ENCODE assay signal across 5 fruit fly cellular contexts in the genomic region with DNA sequence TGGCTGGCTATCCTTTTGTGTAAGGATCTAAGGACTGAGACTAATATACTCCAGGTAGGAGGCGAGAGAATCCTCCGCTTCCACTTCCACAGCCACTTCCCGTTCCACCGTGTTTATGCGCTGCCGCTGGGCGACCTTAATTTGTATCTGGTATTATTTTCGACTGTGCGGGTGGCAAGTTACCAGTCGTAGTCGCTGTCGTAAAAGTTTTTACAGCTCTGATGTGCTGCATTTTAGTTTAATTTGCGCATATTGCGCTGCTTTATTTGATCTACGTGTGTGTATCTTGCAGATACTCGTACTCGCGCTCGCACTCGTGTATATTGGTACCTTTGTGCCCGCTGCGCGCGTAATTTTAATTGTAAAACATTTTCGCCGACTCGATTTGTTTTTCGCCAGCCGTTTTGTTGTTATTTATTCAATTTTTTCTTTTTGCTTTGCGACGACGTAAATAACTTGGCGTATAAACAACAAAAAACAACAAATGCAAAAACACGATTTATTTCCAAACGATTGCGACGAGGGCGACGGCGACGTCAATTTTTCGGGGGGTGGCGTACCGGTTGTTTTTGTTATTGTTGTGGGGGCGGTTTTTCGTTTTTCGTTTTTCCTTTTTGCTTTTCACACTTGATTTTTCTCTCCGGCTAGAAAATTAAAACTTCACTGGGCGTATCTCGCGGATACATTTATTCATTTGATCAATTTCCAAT.
TF ChIP-seq lines count a peak whose summit lies in the region.

No protein-coding gene starts in this region.

- TF ChIP-seq CTCF in whole organism, embryonic (GFP tag; optimal IDR thresholded peaks at IDR 0.05; lab: Kevin White, UChicago): no peak

TF ChIP-seq in whole organism, adult, 20 proteins besides CTCF, POLR2A, EP300 and RAD21:
- TF ChIP-seq tj (GFP tag; optimal IDR thresholded peaks at IDR 0.05; lab: Kevin White, UChicago): peak; percentile 76
- TF ChIP-seq Hr96 (GFP tag; optimal IDR thresholded peaks at IDR 0.05; lab: Kevin White, UChicago): no peak
- peak; percentile 46 for TF ChIP-seq kay (GFP tag; lab: Kevin White, UChicago; ENCODE audit: borderline replicate concordance)
- TF ChIP-seq CG12768 (GFP tag; optimal IDR thresholded peaks at IDR 0.05; lab: Kevin White, UChicago): no peak
- TF ChIP-seq Mnt (GFP tag; optimal IDR thresholded peaks at IDR 0.05; lab: Kevin White, UChicago): no peak
- peak; percentile 34 for TF ChIP-seq CG7045 (GFP tag; optimal IDR thresholded peaks at IDR 0.05; lab: Kevin White, UChicago)
- no peak for TF ChIP-seq CG14711 (tag; optimal IDR thresholded peaks at IDR 0.05; lab: Kevin White, UChicago)
- peak; percentile 12 for TF ChIP-seq Clk (GFP tag; optimal IDR thresholded peaks at IDR 0.05; lab: Kevin White, UChicago)
- peak; percentile 74 for TF ChIP-seq cic (GFP tag; optimal IDR thresholded peaks at IDR 0.05; lab: Kevin White, UChicago)
- no peak for TF ChIP-seq CG1620 (GFP tag; optimal IDR thresholded peaks at IDR 0.05; lab: Kevin White, UChicago)
- TF ChIP-seq toe (GFP tag; optimal IDR thresholded peaks at IDR 0.05; lab: Kevin White, UChicago): no peak
- TF ChIP-seq CG33017 (tag; optimal IDR thresholded peaks at IDR 0.05; lab: Kevin White, UChicago): no peak
- TF ChIP-seq cnc (optimal IDR thresholded peaks at IDR 0.05; lab: Kevin White, UChicago): no peak
- no peak for TF ChIP-seq Crg-1 (GFP tag; optimal IDR thresholded peaks at IDR 0.05; lab: Kevin White, UChicago)
- TF ChIP-seq CG5204 (GFP tag; optimal IDR thresholded peaks at IDR 0.05; lab: Kevin White, UChicago): no peak
- no peak for TF ChIP-seq ovo (GFP tag; optimal IDR thresholded peaks at IDR 0.05; lab: Kevin White, UChicago)

TF ChIP-seq in whole organism, embryonic, 481 proteins besides CTCF, POLR2A, EP300 and RAD21 (continues in another document):
- TF ChIP-seq gfzf (GFP tag; optimal IDR thresholded peaks at IDR 0.05; lab: Kevin White, UChicago): no peak
- no peak for TF ChIP-seq CG1647 (GFP tag; optimal IDR thresholded peaks at IDR 0.05; lab: Kevin White, UChicago)
- no peak for TF ChIP-seq kah (GFP tag; optimal IDR thresholded peaks at IDR 0.05; lab: Kevin White, UChicago)
- TF ChIP-seq cad (GFP tag; optimal IDR thresholded peaks at IDR 0.05; lab: Kevin White, UChicago): peak; percentile 84
- TF ChIP-seq stwl (tag; optimal IDR thresholded peaks at IDR 0.05; lab: Kevin White, UChicago): no peak
- TF ChIP-seq sna (GFP tag; IDR thresholded peaks at IDR 0.05; lab: Robert Waterston, UW; ENCODE audit: partially characterized antibody): 0 out of 2 replicates have a peak, but pooled peaks have one; percentile 30
- no peak for TF ChIP-seq jing (GFP tag; optimal IDR thresholded peaks at IDR 0.05; lab: Kevin White, UChicago)
- TF ChIP-seq Hmx (GFP tag; optimal IDR thresholded peaks at IDR 0.05; lab: Kevin White, UChicago): no peak
- 0 out of 2 replicates have a peak, but pooled peaks have one; percentile 46 for TF ChIP-seq CG31224 (GFP tag; IDR thresholded peaks at IDR 0.05; lab: Robert Waterston, UW)
- TF ChIP-seq GATAe (GFP tag; conservative IDR thresholded peaks at IDR 0.05; lab: Robert Waterston, UW): no peak
- peak; percentile 8; the same call in 1 of the 2 replicates for TF ChIP-seq Drgx (GFP tag; IDR thresholded peaks at IDR 0.05; lab: Robert Waterston, UW)
- TF ChIP-seq zen (tag; optimal IDR thresholded peaks at IDR 0.05; lab: Kevin White, UChicago): peak; percentile 22
- no peak for TF ChIP-seq CG14710 (tag; optimal IDR thresholded peaks at IDR 0.05; lab: Kevin White, UChicago)
- no peak for TF ChIP-seq org-1 (GFP tag; optimal IDR thresholded peaks at IDR 0.05; lab: Kevin White, UChicago)
- no peak for TF ChIP-seq gem (tag; optimal IDR thresholded peaks at IDR 0.05; lab: Kevin White, UChicago)
- TF ChIP-seq Eip74EF (GFP tag; optimal IDR thresholded peaks at IDR 0.05; lab: Kevin White, UChicago): no peak

TF ChIP-seq in whole organism, prepupa, 60 proteins besides CTCF, POLR2A, EP300 and RAD21:
- TF ChIP-seq esn (GFP tag; optimal IDR thresholded peaks at IDR 0.05; lab: Kevin White, UChicago) (no peak), Blimp-1 (GFP tag; optimal IDR thresholded peaks at IDR 0.05; lab: Kevin White, UChicago) (no peak), CG6276 (GFP tag; optimal IDR thresholded peaks at IDR 0.05; lab: Kevin White, UChicago) (peak; percentile 40), fkh (GFP tag; optimal IDR thresholded peaks at IDR 0.05; lab: Kevin White, UChicago) (peak; percentile 46), Sox15 (GFP tag; optimal IDR thresholded peaks at IDR 0.05; lab: Kevin White, UChicago) (no peak), CG9139 (GFP tag; optimal IDR thresholded peaks at IDR 0.05; lab: Kevin White, UChicago) (no peak), Eip75B (GFP tag; optimal IDR thresholded peaks at IDR 0.05; lab: Kevin White, UChicago) (no peak), Eip78C (GFP tag; lab: Kevin White, UChicago) (peak; percentile 55), CG6163 (GFP tag; IDR thresholded peaks at IDR 0.05; lab: Robert Waterston, UW) (peak; percentile 43; the same call in 2 of the 3 replicates), CG15336 (GFP tag; IDR thresholded peaks at IDR 0.05; lab: Robert Waterston, UW) (peak; percentile 11; the same call in 1 of the 2 replicates), CG10669 (GFP tag; optimal IDR thresholded peaks at IDR 0.05; lab: Kevin White, UChicago) (no peak), cyc (GFP tag; optimal IDR thresholded peaks at IDR 0.05; lab: Kevin White, UChicago) (no peak), eg (GFP tag; IDR thresholded peaks at IDR 0.05; lab: Robert Waterston, UW) (peak; percentile 15), vri (GFP tag; optimal IDR thresholded peaks at IDR 0.05; lab: Kevin White, UChicago) (no peak), achi (GFP tag; optimal IDR thresholded peaks at IDR 0.05; lab: Kevin White, UChicago) (no peak), Hr38 (GFP tag; optimal IDR thresholded peaks at IDR 0.05; lab: Kevin White, UChicago) (no peak), topi (GFP tag; optimal IDR thresholded peaks at IDR 0.05; lab: Kevin White, UChicago) (no peak)
TF ChIP-seq in whole organism, prepupa: peak in this region for 6.

TF ChIP-seq in whole organism, pupa, 21 proteins besides CTCF, POLR2A, EP300 and RAD21:
- TF ChIP-seq CG13204 (GFP tag; optimal IDR thresholded peaks at IDR 0.05; lab: Kevin White, UChicago): no peak
- TF ChIP-seq CG9948 (tag; optimal IDR thresholded peaks at IDR 0.05; lab: Kevin White, UChicago): no peak
- peak; percentile 35; the same call in 1 of the 3 replicates for TF ChIP-seq CG4496 (GFP tag; IDR thresholded peaks at IDR 0.05; lab: Robert Waterston, UW)
- no peak for TF ChIP-seq CG12605 (GFP tag; IDR thresholded peaks at IDR 0.05; lab: Robert Waterston, UW)
- no peak for TF ChIP-seq CG10348 (GFP tag; IDR thresholded peaks at IDR 0.05; lab: Robert Waterston, UW)
- TF ChIP-seq Pif1B (GFP tag; optimal IDR thresholded peaks at IDR 0.05; lab: Kevin White, UChicago): no peak
- TF ChIP-seq Snoo (tag; optimal IDR thresholded peaks at IDR 0.05; lab: Kevin White, UChicago): no peak
- no peak for TF ChIP-seq EcR (GFP tag; optimal IDR thresholded peaks at IDR 0.05; lab: Kevin White, UChicago)

TF ChIP-seq in whole organism, wandering third instar larva, 38 proteins besides CTCF, POLR2A, EP300 and RAD21:
- TF ChIP-seq dl (GFP tag; optimal IDR thresholded peaks at IDR 0.05; lab: Kevin White, UChicago; ENCODE audit: insufficient read depth in 1 of 2, partially characterized antibody in 2 of 2) (no peak), CG9705 (GFP tag; optimal IDR thresholded peaks at IDR 0.05; lab: Kevin White, UChicago) (peak; percentile 2)
